Fruit fly (Drosophila melanogaster) whole organism, embryonic: ENCODE results near the gene Osi19.

Source experiments
- Abd-B ChIP-seq: fragments of 200-800 bp; sonication (Bioruptor generic); optimal IDR thresholded peaks from 2 replicates; lab custom pipeline; 2018; ENCODE audit warnings: missing biosample characterization, mild to moderate bottlenecking, missing genetic modification characterization, moderate library complexity
- Adf1 ChIP-seq: fragments of 200-800 bp; sonication (Bioruptor generic); IDR thresholded peaks from 2 replicates; pipeline ENCODE4 v1.3.6; 2022; ENCODE audit warnings: missing biosample characterization, missing genetic modification characterization
- Antp ChIP-seq: fragments of 200-800 bp; sonication (Bioruptor generic); optimal IDR thresholded peaks from 3 replicates; lab custom pipeline; 2016; ENCODE audit warnings: missing biosample characterization, missing genetic modification characterization
- CG10209 ChIP-seq: fragments of 200-800 bp; sonication (Bioruptor generic); optimal IDR thresholded peaks from 3 replicates; lab custom pipeline; 2017; ENCODE audit warnings: missing biosample characterization, mild to moderate bottlenecking, missing genetic modification characterization, missing genetic modification reagents
- CG10431 ChIP-seq: fragments of 200-800 bp; sonication (Bioruptor generic); optimal IDR thresholded peaks from 3 replicates; lab custom pipeline; 2018; ENCODE audit warnings: missing biosample characterization, mild to moderate bottlenecking, missing genetic modification characterization
- CG10565 ChIP-seq: fragments of 200-800 bp; sonication (Bioruptor generic); optimal IDR thresholded peaks from 3 replicates; lab custom pipeline; 2016; ENCODE audit warnings: missing biosample characterization, mild to moderate bottlenecking, missing genetic modification characterization
- CG10654 ChIP-seq: fragments of 200-800 bp; sonication (Bioruptor generic); optimal IDR thresholded peaks from 2 replicates; lab custom pipeline; 2016; ENCODE audit warnings: missing biosample characterization, missing genetic modification characterization
- CG11085 ChIP-seq: fragments of 200-800 bp; sonication (Bioruptor generic); IDR thresholded peaks from 2 replicates; pipeline ENCODE4 v1.3.6; 2022; ENCODE audit warnings: missing biosample characterization, missing genetic modification characterization
- CG14710 ChIP-seq: fragments of 200-800 bp; sonication (Bioruptor generic); optimal IDR thresholded peaks from 3 replicates; lab custom pipeline; 2019; ENCODE audit warnings: missing biosample characterization, mild to moderate bottlenecking, missing genetic modification characterization, moderate library complexity
- CG16813 ChIP-seq: fragments of 200-800 bp; sonication (Bioruptor generic); IDR thresholded peaks from 3 replicates; pipeline ENCODE4 v1.3.6; 2022; ENCODE audit warnings: missing biosample characterization, missing genetic modification characterization; ENCODE audit not compliant: partially characterized antibody
- CG18764 ChIP-seq: fragments of 200-800 bp; sonication (Bioruptor generic); optimal IDR thresholded peaks from 3 replicates; lab custom pipeline; 2016; ENCODE audit warnings: missing biosample characterization, missing genetic modification characterization
- CG30403 ChIP-seq: fragments of 200-800 bp; sonication (Bioruptor generic); optimal IDR thresholded peaks from 3 replicates; lab custom pipeline; 2016; ENCODE audit warnings: missing biosample characterization, missing genetic modification characterization
- CG33557 ChIP-seq: fragments of 200-800 bp; sonication (Bioruptor generic); optimal IDR thresholded peaks from 2 replicates; lab custom pipeline; 2019; ENCODE audit warnings: missing biosample characterization, mild to moderate bottlenecking, missing genetic modification characterization, moderate library complexity
- CG6272 ChIP-seq: fragments of 200-800 bp; sonication (Bioruptor generic); IDR thresholded peaks from 2 replicates; pipeline ENCODE4 v1.3.6; 2022; ENCODE audit warnings: missing biosample characterization, missing genetic modification characterization
- CG6654 ChIP-seq: fragments of 200-800 bp; sonication (Bioruptor generic); optimal IDR thresholded peaks from 2 replicates; lab custom pipeline; 2017; ENCODE audit warnings: missing biosample characterization, mild to moderate bottlenecking, missing genetic modification characterization
- CG7357 ChIP-seq: fragments of 200-800 bp; sonication (Bioruptor generic); IDR thresholded peaks from 3 replicates; pipeline ENCODE4 v1.3.6; 2022; ENCODE audit warnings: missing biosample characterization, missing genetic modification characterization
- CG7928 ChIP-seq: fragments of 200-800 bp; sonication (Bioruptor generic); optimal IDR thresholded peaks from 2 replicates; lab custom pipeline; 2017; ENCODE audit warnings: missing biosample characterization, mild to moderate bottlenecking, missing genetic modification characterization
- CG7987 ChIP-seq: fragments of 200-800 bp; sonication (Bioruptor generic); optimal IDR thresholded peaks from 2 replicates; lab custom pipeline; 2018; ENCODE audit warnings: missing biosample characterization, mild to moderate bottlenecking, missing genetic modification characterization, moderate library complexity
- CG8388 ChIP-seq: fragments of 200-800 bp; sonication (Bioruptor generic); optimal IDR thresholded peaks from 2 replicates; lab custom pipeline; 2019; ENCODE audit warnings: missing biosample characterization, mild to moderate bottlenecking, missing genetic modification characterization, moderate library complexity
- D19A ChIP-seq: fragments of 200-800 bp; optimal IDR thresholded peaks from 3 replicates; lab custom pipeline; 2019; ENCODE audit warnings: missing biosample characterization, mild to moderate bottlenecking, missing genetic modification characterization, moderate library complexity
- Dip2 ChIP-seq: fragments of 200-800 bp; sonication (Bioruptor generic); IDR thresholded peaks from 2 replicates; pipeline ENCODE4 v1.3.6; 2022; ENCODE audit warnings: missing biosample characterization, missing genetic modification characterization
- HHEX ChIP-seq: fragments of 200-800 bp; sonication (Bioruptor generic); optimal IDR thresholded peaks from 3 replicates; lab custom pipeline; 2017; ENCODE audit warnings: missing biosample characterization, mild to moderate bottlenecking, missing genetic modification characterization, missing genetic modification reagents
- HmgD ChIP-seq: fragments of 200-800 bp; sonication (Bioruptor generic); optimal IDR thresholded peaks from 3 replicates; lab custom pipeline; 2016; ENCODE audit warnings: missing biosample characterization, missing genetic modification characterization
- Hr3 ChIP-seq: fragments of 200-800 bp; sonication (Bioruptor generic); optimal IDR thresholded peaks from 3 replicates; lab custom pipeline; 2016; ENCODE audit warnings: missing biosample characterization, missing genetic modification characterization
- MBD-R2 ChIP-seq: fragments of 200-800 bp; sonication (Bioruptor generic); IDR thresholded peaks from 2 replicates; pipeline ENCODE4 v1.3.6; 2022; ENCODE audit warnings: missing biosample characterization, missing genetic modification characterization
- NFAT ChIP-seq: fragments of 200-800 bp; sonication (Bioruptor generic); IDR thresholded peaks from 2 replicates; pipeline ENCODE4 v1.3.6; 2022; ENCODE audit warnings: missing biosample characterization, missing genetic modification characterization
- NfI ChIP-seq: fragments of 200-800 bp; sonication (Bioruptor generic); optimal IDR thresholded peaks from 3 replicates; lab custom pipeline; 2018; ENCODE audit warnings: missing biosample characterization, mild to moderate bottlenecking, missing genetic modification characterization, moderate library complexity
- Ptx1 ChIP-seq: fragments of 200-800 bp; sonication (Bioruptor generic); IDR thresholded peaks from 2 replicates; pipeline ENCODE4 v1.3.6; 2022; ENCODE audit warnings: missing biosample characterization, missing genetic modification characterization
- Sox100B ChIP-seq: fragments of 200-800 bp; sonication (Bioruptor generic); optimal IDR thresholded peaks from 3 replicates; lab custom pipeline; 2018; ENCODE audit warnings: missing biosample characterization, mild to moderate bottlenecking, missing genetic modification characterization
- ab ChIP-seq: fragments of 200-800 bp; sonication (Bioruptor generic); optimal IDR thresholded peaks from 2 replicates; lab custom pipeline; 2016; ENCODE audit warnings: missing biosample characterization, missing genetic modification characterization
- amos ChIP-seq: fragments of 200-800 bp; sonication (Bioruptor generic); IDR thresholded peaks from 2 replicates; pipeline ENCODE4 v1.3.6; 2022; ENCODE audit warnings: missing biosample characterization, missing genetic modification characterization; ENCODE audit not compliant: partially characterized antibody
- aop ChIP-seq: fragments of 200-800 bp; sonication (Bioruptor generic); IDR thresholded peaks from 2 replicates; pipeline ENCODE4 v1.3.6; 2022; ENCODE audit warnings: missing biosample characterization, missing genetic modification characterization
- az2 ChIP-seq: fragments of 200-800 bp; sonication (Bioruptor generic); optimal IDR thresholded peaks from 3 replicates; lab custom pipeline; 2016; ENCODE audit warnings: missing biosample characterization, missing genetic modification characterization
- btn ChIP-seq: fragments of 200-800 bp; sonication (Bioruptor generic); optimal IDR thresholded peaks from 2 replicates; lab custom pipeline; 2016; ENCODE audit warnings: missing biosample characterization, missing genetic modification characterization
- dmrt11E ChIP-seq: fragments of 200-800 bp; sonication (Bioruptor generic); optimal IDR thresholded peaks from 3 replicates; lab custom pipeline; 2018; ENCODE audit warnings: missing biosample characterization, mild to moderate bottlenecking, missing genetic modification characterization, moderate library complexity
- gcm ChIP-seq: fragments of 200-800 bp; sonication (Bioruptor generic); optimal IDR thresholded peaks from 2 replicates; lab custom pipeline; 2019; ENCODE audit warnings: missing biosample characterization, mild to moderate bottlenecking, missing genetic modification characterization, moderate library complexity
- gcm2 ChIP-seq: fragments of 200-800 bp; sonication (Bioruptor generic); optimal IDR thresholded peaks from 2 replicates; lab custom pipeline; 2016; ENCODE audit warnings: missing biosample characterization, missing genetic modification characterization
- gro ChIP-seq: fragments of 200-800 bp; sonication (Bioruptor generic); optimal IDR thresholded peaks from 2 replicates; lab custom pipeline; 2016; ENCODE audit warnings: missing biosample characterization, missing genetic modification characterization
- ham ChIP-seq: fragments of 200-800 bp; sonication (Bioruptor generic); IDR thresholded peaks from 2 replicates; pipeline ENCODE4 v1.3.6; 2022; ENCODE audit warnings: missing biosample characterization, missing genetic modification characterization
- pb ChIP-seq: fragments of 200-800 bp; sonication (Bioruptor generic); optimal IDR thresholded peaks from 3 replicates; lab custom pipeline; 2016; ENCODE audit warnings: missing biosample characterization, missing genetic modification characterization
- pum ChIP-seq: fragments of 200-800 bp; sonication (Bioruptor generic); optimal IDR thresholded peaks from 2 replicates; lab custom pipeline; 2016; ENCODE audit warnings: missing biosample characterization, missing genetic modification characterization
- rib ChIP-seq: fragments of 200-800 bp; sonication (Bioruptor generic); IDR thresholded peaks from 2 replicates; pipeline ENCODE4 v1.3.6; 2022; ENCODE audit warnings: missing biosample characterization, missing genetic modification characterization
- slp2 ChIP-seq: fragments of 200-800 bp; sonication (Bioruptor generic); optimal IDR thresholded peaks from 2 replicates; lab custom pipeline; 2016; ENCODE audit warnings: missing biosample characterization, missing genetic modification characterization
- tgo ChIP-seq: fragments of 200-800 bp; sonication (Bioruptor generic); IDR thresholded peaks from 3 replicates; pipeline ENCODE4 v1.3.6; 2022; ENCODE audit warnings: missing biosample characterization, missing genetic modification characterization
- tup ChIP-seq: fragments of 200-800 bp; sonication (Bioruptor generic); optimal IDR thresholded peaks from 2 replicates; lab custom pipeline; 2016; ENCODE audit warnings: missing biosample characterization, mild to moderate bottlenecking, missing genetic modification characterization, moderate library complexity
- zf30C ChIP-seq: fragments of 200-800 bp; sonication (Bioruptor generic); optimal IDR thresholded peaks from 3 replicates; lab custom pipeline; 2018; ENCODE audit warnings: missing biosample characterization, mild to moderate bottlenecking, missing genetic modification characterization

Osi19 gene

DNA sequence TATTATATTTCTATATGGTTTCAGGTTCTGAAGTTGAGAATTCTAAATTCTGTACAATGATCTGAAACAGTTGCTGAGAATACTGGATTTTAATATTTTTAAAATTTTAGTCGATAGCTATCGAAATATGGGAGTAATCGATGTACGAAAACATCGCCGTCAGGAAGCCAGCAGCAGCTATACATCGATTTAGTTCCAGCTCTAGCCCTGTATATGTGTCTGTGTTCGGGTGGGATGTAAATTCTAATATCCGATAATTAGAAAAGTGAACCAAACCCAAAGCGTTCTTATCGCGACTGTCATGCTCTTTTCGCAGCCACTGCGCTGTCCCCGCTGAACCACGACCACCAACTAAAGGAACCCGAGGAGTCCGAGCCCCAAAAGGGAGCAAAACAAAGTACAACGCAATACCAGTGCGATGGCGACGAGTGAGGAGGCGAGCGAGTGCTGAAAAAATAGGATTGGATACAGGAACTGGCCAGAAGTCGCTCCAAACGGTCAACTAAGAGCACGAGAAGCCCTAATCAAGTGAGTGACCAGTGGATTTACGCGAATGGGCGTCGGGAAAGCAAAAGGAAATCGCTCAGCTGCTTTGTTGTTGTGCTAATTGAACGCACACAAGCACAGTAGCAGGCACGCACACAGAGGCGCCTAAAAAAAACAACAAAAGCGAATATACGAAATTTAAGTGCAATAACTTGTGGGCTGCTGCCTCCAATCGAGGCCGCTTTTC, 47.7 kb downstream of the Osi19 start, which contains the start of gene gzl (continued):
- TF ChIP-seq CG18764 (GFP tag; lab: Kevin White, UChicago) (no peak), HmgD (no peak), CG8388 (no peak), Hr3 (GFP tag; lab: Kevin White, UChicago) (no peak), gcm (no peak), CG7928 (GFP tag; lab: Kevin White, UChicago) (no peak), CG6654 (no peak), Ptx1 (GFP tag; lab: Robert Waterston, UW) (no peak), CG6272 (GFP tag; lab: Robert Waterston, UW) (peak; percentile 36; the same call in 1 of the 2 replicates), zf30C (no peak), CG11085 (GFP tag; lab: Robert Waterston, UW) (no peak), CG14710 (tag; lab: Kevin White, UChicago) (peak; percentile 42), CG10431 (no peak), MBD-R2 (peak; percentile 64), CG10209 (GFP tag; lab: Kevin White, UChicago) (no peak), Sox100B (GFP tag; lab: Kevin White, UChicago) (no peak), Dip2 (GFP tag; lab: Robert Waterston, UW) (no peak), HHEX (GFP tag; lab: Kevin White, UChicago) (no peak), gcm2 (GFP tag; lab: Kevin White, UChicago) (no peak), tup (no peak), rib (GFP tag; lab: Robert Waterston, UW) (no peak), gro (peak; percentile 36), amos (GFP tag; lab: Robert Waterston, UW) (peak; percentile 99), CG10654 (no peak), D19A (tag; lab: Kevin White, UChicago) (no peak), CG30403 (GFP tag; lab: Kevin White, UChicago) (no peak), CG7357 (GFP tag; lab: Robert Waterston, UW) (no peak), pb (GFP tag; lab: Kevin White, UChicago) (no peak), tgo (GFP tag; lab: Robert Waterston, UW) (no peak), btn (GFP tag; lab: Kevin White, UChicago) (no peak), aop (GFP tag; lab: Robert Waterston, UW) (no peak), dmrt11E (no peak), pum (no peak), Adf1 (GFP tag; lab: Robert Waterston, UW) (peak; percentile 30; the same call in 1 of the 2 replicates), CG33557 (GFP tag; lab: Kevin White, UChicago) (no peak), ham (GFP tag; lab: Robert Waterston, UW) (no peak), CG10565 (GFP tag; lab: Kevin White, UChicago) (no peak), ab (GFP tag; lab: Kevin White, UChicago) (no peak), NFAT (GFP tag; lab: Robert Waterston, UW) (no peak), Antp (GFP tag; lab: Kevin White, UChicago) (no peak), CG16813 (GFP tag; lab: Robert Waterston, UW) (peak; percentile 97), CG7987 (no peak), Abd-B (GFP tag; lab: Kevin White, UChicago) (no peak), NfI (no peak), az2 (GFP tag; lab: Kevin White, UChicago) (no peak), slp2 (GFP tag; lab: Kevin White, UChicago) (no peak)
